Fruit fly (Drosophila melanogaster): ENCODE data around the gene mRpS24.

mRpS24 gene

DNA sequence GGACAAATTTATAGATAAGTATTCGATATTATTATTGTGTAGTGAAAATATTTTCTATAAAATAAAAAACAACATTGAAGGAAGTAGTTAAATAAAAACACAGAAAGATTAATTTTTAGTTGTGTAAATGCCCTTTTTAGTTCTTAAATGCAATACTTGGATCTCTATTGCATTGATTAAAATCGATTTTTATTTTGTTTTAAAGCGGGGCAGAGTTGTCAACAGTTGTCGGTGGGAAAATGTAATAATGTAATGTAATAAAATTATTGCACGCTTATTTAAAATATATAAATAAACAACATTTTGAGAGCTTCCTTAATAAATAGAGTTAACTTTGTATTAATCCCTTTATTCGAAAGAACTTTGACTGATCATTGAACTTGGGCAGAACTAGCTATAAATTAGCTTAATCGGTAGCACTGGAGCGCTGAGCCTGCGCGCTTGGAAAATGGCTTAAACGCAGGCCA is 244 bp upstream of the mRpS24 start, which contains the start of gene Apc2 (continued):
- TF ChIP-seq jumu (GFP tag; optimal IDR thresholded peaks at IDR 0.05) (no peak), CG8924 (tag; optimal IDR thresholded peaks at IDR 0.05) (peak; percentile 65), Dll (GFP tag; IDR thresholded peaks at IDR 0.05; ENCODE audit: partially characterized antibody) (peak; percentile 78), Sox100B (GFP tag; optimal IDR thresholded peaks at IDR 0.05) (no peak), CG3281 (GFP tag; optimal IDR thresholded peaks at IDR 0.05) (peak; percentile 55), chif (GFP tag; optimal IDR thresholded peaks at IDR 0.05) (peak in 1 of 2 experiments; percentile 25), CG18476 (GFP tag; optimal IDR thresholded peaks at IDR 0.05) (peak; percentile 61), CG6854 (GFP tag; optimal IDR thresholded peaks at IDR 0.05) (no peak), wek (GFP tag; optimal IDR thresholded peaks at IDR 0.05) (no peak), stc (GFP tag; IDR thresholded peaks at IDR 0.05) (peak; percentile 59; the same call in 1 of the 2 replicates), bcd (GFP tag; optimal IDR thresholded peaks at IDR 0.05) (peak; percentile 57), CG18619 (GFP tag; optimal IDR thresholded peaks at IDR 0.05) (peak; percentile 39), Gug (GFP tag; IDR thresholded peaks at IDR 0.05) (0 out of 4 replicates have a peak, but pooled peaks have one; percentile 12), Dbx (GFP tag; IDR thresholded peaks at IDR 0.05) (0 out of 3 replicates have a peak, but pooled peaks have one; percentile 19), Awh (GFP tag; IDR thresholded peaks at IDR 0.05) (no peak), grau (tag; optimal IDR thresholded peaks at IDR 0.05) (peak; percentile 71), sob (GFP tag; IDR thresholded peaks at IDR 0.05) (no peak; the same call in 1 of the 2 replicates), gsb (GFP tag; IDR thresholded peaks at IDR 0.05) (no peak), Dref (GFP tag; IDR thresholded peaks at IDR 0.05) (0 out of 2 replicates have a peak, but pooled peaks have one; percentile 31), nom (GFP tag; optimal IDR thresholded peaks at IDR 0.05) (peak; percentile 17), CHES-1-like (GFP tag; optimal IDR thresholded peaks at IDR 0.05) (no peak), mld (GFP tag; IDR thresholded peaks at IDR 0.05; ENCODE audit: partially characterized antibody) (no peak), slp2 (GFP tag; optimal IDR thresholded peaks at IDR 0.05) (peak; percentile 24), bowl (GFP tag; IDR thresholded peaks at IDR 0.05) (no peak), CG7357 (GFP tag; IDR thresholded peaks at IDR 0.05) (peak; percentile 35; the same call in 1 of the 3 replicates), ranshi (GFP tag; IDR thresholded peaks at IDR 0.05) (peak; percentile 60; the same call in 1 of the 2 replicates), ind (GFP tag; optimal IDR thresholded peaks at IDR 0.05) (peak; percentile 36), Gsc (GFP tag; IDR thresholded peaks at IDR 0.05) (no peak), ERR (GFP tag; optimal IDR thresholded peaks at IDR 0.05) (no peak), run (tag; optimal IDR thresholded peaks at IDR 0.05) (no peak), CG3995 (GFP tag; optimal IDR thresholded peaks at IDR 0.05) (peak; percentile 60), corto (GFP tag; optimal IDR thresholded peaks at IDR 0.05) (no peak), GATAe (GFP tag; conservative IDR thresholded peaks at IDR 0.05) (no peak), CG14441 (GFP tag; IDR thresholded peaks at IDR 0.05) (peak; percentile 64; the same call in 1 of the 2 replicates), BEAF-32 (GFP tag; optimal IDR thresholded peaks at IDR 0.05) (peak; percentile 77), MBD-R2 (GFP tag; IDR thresholded peaks at IDR 0.05) (no peak), CG2199 (GFP tag; IDR thresholded peaks at IDR 0.05) (no peak), Deaf1 (tag; optimal IDR thresholded peaks at IDR 0.05) (no peak), CG16863 (GFP tag; optimal IDR thresholded peaks at IDR 0.05) (peak; percentile 11), Oaz (GFP tag; IDR thresholded peaks at IDR 0.05) (no peak), eyg (GFP tag; optimal IDR thresholded peaks at IDR 0.05) (no peak), crc (GFP tag; optimal IDR thresholded peaks at IDR 0.05) (no peak), esg (GFP tag; conservative IDR thresholded peaks at IDR 0.05) (peak; percentile 72), CG8478 (optimal IDR thresholded peaks at IDR 0.05) (no peak), CG11723 (GFP tag; optimal IDR thresholded peaks at IDR 0.05) (peak; percentile 2), Nf-YA (GFP tag; IDR thresholded peaks at IDR 0.05) (no peak), dmrt11E (tag; optimal IDR thresholded peaks at IDR 0.05) (peak; percentile 64), schlank (tag; optimal IDR thresholded peaks at IDR 0.05) (no peak), twi (tag; optimal IDR thresholded peaks at IDR 0.05) (peak; percentile 40), al (GFP tag; IDR thresholded peaks at IDR 0.05) (peak; percentile 45), HLHmδ (GFP tag; optimal IDR thresholded peaks at IDR 0.05) (no peak)
